Fruit fly (Drosophila melanogaster): Measurements from ENCODE around the gene Scm.

dm6 chr3R:9644620-9645019 is 7.2 kb upstream of the Scm start:
- TF ChIP-seq psq (optimal IDR thresholded peaks at IDR 0.05) (no peak), Dll (optimal IDR thresholded peaks at IDR 0.05) (no peak), CG8478 (optimal IDR thresholded peaks at IDR 0.05) (no peak), usp (GFP tag; optimal IDR thresholded peaks at IDR 0.05) (no peak), pan (optimal IDR thresholded peaks at IDR 0.05) (no peak), EcR (GFP tag; optimal IDR thresholded peaks at IDR 0.05) (no peak)

All from whole organism.